Fruit fly (Drosophila melanogaster) whole organism, embryonic: ENCODE measurements around the gene eIF3h.

Experiments used
- CG6689 ChIP-seq: fragments of 200-800 bp; sonication (Bioruptor generic); IDR thresholded peaks from 2 replicates; pipeline ENCODE4 v1.3.6; 2022; ENCODE audit warnings: missing biosample characterization, missing genetic modification characterization
- Dref ChIP-seq: fragments of 200-800 bp; sonication (Bioruptor generic); IDR thresholded peaks from 2 replicates; pipeline ENCODE4 v1.3.6; 2022; ENCODE audit warnings: missing biosample characterization, missing genetic modification characterization

DNA sequence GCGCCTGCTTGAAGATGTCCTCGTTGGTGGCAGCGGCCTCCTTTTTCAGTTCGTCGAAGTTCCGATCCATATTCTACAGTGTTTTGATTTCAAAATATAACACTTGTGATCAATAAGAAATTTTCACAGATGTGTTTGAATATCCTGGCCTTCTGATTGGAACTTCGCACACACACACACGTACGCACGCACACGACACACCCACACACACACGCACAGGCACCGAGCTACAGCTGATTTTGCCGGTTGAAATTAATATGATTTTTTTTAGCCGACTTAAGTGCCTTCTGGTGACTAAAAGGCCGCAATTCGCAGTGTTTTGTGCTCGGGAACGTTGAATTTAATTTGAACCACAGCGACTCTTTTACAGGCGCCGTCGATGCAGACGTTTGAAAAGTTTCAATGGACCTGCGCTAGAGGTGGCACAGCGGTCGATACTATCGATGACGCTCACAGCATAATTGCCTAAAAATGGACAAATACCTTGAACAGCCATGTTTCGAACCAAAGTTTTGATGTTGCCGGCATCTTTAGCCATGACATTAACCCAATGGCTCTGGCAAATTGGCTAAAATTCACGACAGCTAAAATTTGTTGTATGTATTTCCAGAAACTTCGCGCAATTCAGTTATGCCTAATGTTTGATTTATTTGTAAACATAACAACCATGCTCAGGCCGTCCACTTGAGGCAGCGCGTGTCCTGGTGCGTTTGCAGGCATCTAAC, 43.4 kb downstream of the eIF3h start, which contains the start of gene Rtnl1:
- TF ChIP-seq Dref (GFP tag; lab: Robert Waterston, UW) (peak; percentile 69), CG6689 (GFP tag; lab: Robert Waterston, UW) (no peak)
